Worm (Caenorhabditis elegans): Measurements from ENCODE around the gene lin-52.

- TF ChIP-seq pag-3 (tag; optimal IDR thresholded peaks at IDR 0.05; ENCODE audit: borderline replicate concordance) (no peak), pax-1 (tag; optimal IDR thresholded peaks at IDR 0.05) (no peak), nfya-1 (tag; optimal IDR thresholded peaks at IDR 0.05) (no peak), dve-1 (tag; optimal IDR thresholded peaks at IDR 0.05) (no peak), ama-1 (optimal IDR thresholded peaks at IDR 0.05) (no peak), C38D4.7 (GFP tag; optimal IDR thresholded peaks at IDR 0.05) (no peak), hlh-13 (GFP tag; optimal IDR thresholded peaks at IDR 0.05) (no peak), K02D7.2 (tag; optimal IDR thresholded peaks at IDR 0.05) (no peak), ceh-22 (tag; optimal IDR thresholded peaks at IDR 0.05) (no peak), tbx-2 (tag; optimal IDR thresholded peaks at IDR 0.05) (no peak), ceh-18 (tag; optimal IDR thresholded peaks at IDR 0.05) (no peak)
Measured at ce11 chrIII:9851547-9851946, 27.0 kb upstream of the lin-52 start, which contains the start of gene K11H3.3.

Data from whole organism, late embryonic.